Worm (Caenorhabditis elegans): ENCODE results near the gene pals-38.

pals-38 gene

ce11 chrV:12449902-12450301 lies 3.1 kb upstream of the pals-38 start, which contains the start of gene C54D10.10:
C54D10.10 (minus strand) TSS chrV:12450002.
- TF ChIP-seq ztf-4 (tag; optimal IDR thresholded peaks at IDR 0.05) (no peak), lin-13 (GFP tag; optimal IDR thresholded peaks at IDR 0.05) (no peak), sem-4 (tag; optimal IDR thresholded peaks at IDR 0.05) (no peak), lin-11 (tag; optimal IDR thresholded peaks at IDR 0.05) (no peak), ztf-11 (tag; optimal IDR thresholded peaks at IDR 0.05) (no peak), nhr-25 (tag; optimal IDR thresholded peaks at IDR 0.05) (peak; percentile 41), alr-1 (tag; optimal IDR thresholded peaks at IDR 0.05) (no peak)

- TF ChIP-seq peb-1 (tag; optimal IDR thresholded peaks at IDR 0.05) (no peak), nhr-77 (tag; optimal IDR thresholded peaks at IDR 0.05) (no peak), fos-1 (tag; optimal IDR thresholded peaks at IDR 0.05) (peak; percentile 21), nhr-25 (tag; optimal IDR thresholded peaks at IDR 0.05) (no peak)
These were observed 3.0 kb downstream of the pals-38 start, which contains the start of gene pals-39 for ce11 chrV:12443754-12444153. pals-39 (minus strand) TSS chrV:12443854.

- TF ChIP-seq crh-2 (tag; optimal IDR thresholded peaks at IDR 0.05): no peak
- TF ChIP-seq lin-11 (tag; optimal IDR thresholded peaks at IDR 0.05): no peak
- TF ChIP-seq fos-1 (tag; optimal IDR thresholded peaks at IDR 0.05): no peak
- TF ChIP-seq mdl-1 (tag; optimal IDR thresholded peaks at IDR 0.05): no peak
- no peak for TF ChIP-seq blmp-1 (tag; optimal IDR thresholded peaks at IDR 0.05; ENCODE audit: insufficient read depth)
- no peak for TF ChIP-seq F13H6.1 (tag; optimal IDR thresholded peaks at IDR 0.05)
- no peak for TF ChIP-seq ceh-82 (tag; optimal IDR thresholded peaks at IDR 0.05)
- TF ChIP-seq zag-1 (tag; optimal IDR thresholded peaks at IDR 0.05): no peak
- TF ChIP-seq nhr-237 (tag; optimal IDR thresholded peaks at IDR 0.05): no peak
- no peak for TF ChIP-seq nhr-6 (tag; optimal IDR thresholded peaks at IDR 0.05)
- TF ChIP-seq skn-1 (tag; optimal IDR thresholded peaks at IDR 0.05): no peak
- no peak for TF ChIP-seq sma-9 (GFP tag; optimal IDR thresholded peaks at IDR 0.05)
- TF ChIP-seq sma-9 (tag; optimal IDR thresholded peaks at IDR 0.05): no peak
- no peak for TF ChIP-seq gmeb-1 (tag; optimal IDR thresholded peaks at IDR 0.05)
- no peak for TF ChIP-seq R02D3.7 (tag; optimal IDR thresholded peaks at IDR 0.05)
- no peak for TF ChIP-seq snpc-4 (tag; optimal IDR thresholded peaks at IDR 0.05)
- TF ChIP-seq nhr-23 (tag; optimal IDR thresholded peaks at IDR 0.05): no peak
- TF ChIP-seq unc-62 (GFP tag; optimal IDR thresholded peaks at IDR 0.05): no peak
- no peak for TF ChIP-seq sma-3 (GFP tag; optimal IDR thresholded peaks at IDR 0.05)
- TF ChIP-seq unc-39 (tag; optimal IDR thresholded peaks at IDR 0.05): no peak
- no peak for TF ChIP-seq ceh-16 (tag; optimal IDR thresholded peaks at IDR 0.05)
These were observed 5.4 kb downstream of the pals-38 start, which contains the start of gene pals-37 for ce11 chrV:12441420-12441819. pals-37 (minus strand) TSS chrV:12441520.

- TF ChIP-seq ama-1 (optimal IDR thresholded peaks at IDR 0.05) (no peak), nhr-129 (tag; optimal IDR thresholded peaks at IDR 0.05) (no peak), blmp-1 (tag; optimal IDR thresholded peaks at IDR 0.05; ENCODE audit: insufficient read depth) (no peak), ceh-16 (tag; optimal IDR thresholded peaks at IDR 0.05) (no peak), F13H6.1 (tag; optimal IDR thresholded peaks at IDR 0.05) (no peak), lin-13 (GFP tag; optimal IDR thresholded peaks at IDR 0.05) (no peak), peb-1 (tag; optimal IDR thresholded peaks at IDR 0.05) (no peak)
These were observed 13.1 kb downstream of the pals-38 start, which contains the start of gene srh-25 for ce11 chrV:12433717-12434116. srh-25 (minus strand) TSS chrV:12433817.

ce11 chrV:12433105-12433504 lies 13.7 kb downstream of the pals-38 start:
- TF ChIP-seq nhr-11 (tag; optimal IDR thresholded peaks at IDR 0.05) (no peak), F13H6.1 (tag; optimal IDR thresholded peaks at IDR 0.05) (no peak), gmeb-1 (tag; optimal IDR thresholded peaks at IDR 0.05) (no peak), nhr-23 (tag; optimal IDR thresholded peaks at IDR 0.05) (no peak), fos-1 (tag; optimal IDR thresholded peaks at IDR 0.05) (no peak), snpc-4 (tag; optimal IDR thresholded peaks at IDR 0.05) (no peak), lin-13 (GFP tag; optimal IDR thresholded peaks at IDR 0.05) (no peak), elt-3 (tag; optimal IDR thresholded peaks at IDR 0.05) (no peak), ceh-82 (tag; optimal IDR thresholded peaks at IDR 0.05) (no peak)

ce11 chrV:12432111-12432510 lies 14.7 kb downstream of the pals-38 start, which contains the start of gene C54D10.13:
C54D10.13 (minus strand) TSS chrV:12432289.
- TF ChIP-seq unc-39 (tag; optimal IDR thresholded peaks at IDR 0.05) (no peak), fos-1 (tag; optimal IDR thresholded peaks at IDR 0.05) (peak; percentile 67)

All from whole organism, L2 larva.